Worm (Caenorhabditis elegans) whole organism, L4 larva: Measurements from ENCODE around the gene asp-16.

Experiments used
- F44E2.7 ChIP-seq: fragments of 200-800 bp; sonication (Bioruptor generic); IDR thresholded peaks from 2 replicates; pipeline ENCODE4 v2.1.2; 2022; ENCODE audit warnings: missing genetic modification characterization, missing compliant biosample characterization
- T20F7.1 ChIP-seq: fragments of 200-800 bp; sonication (Bioruptor generic); optimal IDR thresholded peaks from 2 replicates; lab custom pipeline; 2018; ENCODE audit warnings: mild to moderate bottlenecking, missing genetic modification characterization, missing compliant biosample characterization
- egl-27 ChIP-seq: sonication (generic microtip); optimal IDR thresholded peaks from 3 replicates; lab custom pipeline; 2017; ENCODE audit warnings: missing biosample characterization, missing genetic modification reagents, missing genetic modification characterization
- lin-1 ChIP-seq: fragments of 200-800 bp; sonication (Bioruptor generic); IDR thresholded peaks from 2 replicates; pipeline ENCODE4 v1.3.6; 2022; ENCODE audit warnings: missing genetic modification reagents, missing genetic modification characterization, missing compliant biosample characterization
- snpc-4 ChIP-seq: fragments of 150-350 bp; optimal IDR thresholded peaks from 2 replicates; lab custom pipeline; 2014; ENCODE audit warnings: missing biosample characterization, missing genetic modification characterization
- unc-39 ChIP-seq: sonication (generic microtip); optimal IDR thresholded peaks from 2 replicates; lab custom pipeline; 2017; ENCODE audit warnings: missing biosample characterization, missing genetic modification characterization
- zag-1 ChIP-seq: fragments of 150-350 bp; optimal IDR thresholded peaks from 2 replicates; lab custom pipeline; 2014; ENCODE audit warnings: missing biosample characterization, missing genetic modification characterization

ce11 chrV:19027338-19027737, 15.1 kb downstream of the asp-16 start:
- TF ChIP-seq T20F7.1 (GFP tag; lab: Kevin White, UChicago) (no peak), unc-39 (tag; lab: Kevin White, UChicago) (no peak), egl-27 (tag; lab: Kevin White, UChicago) (no peak), F44E2.7 (GFP tag; lab: Robert Waterston, UW) (no peak), zag-1 (tag; lab: Kevin White, UChicago) (no peak), snpc-4 (tag; lab: Kevin White, UChicago) (no peak), lin-1 (no peak)
